Worm (Caenorhabditis elegans): ENCODE measurements around the gene sdz-33.

ce11 chrIII:11923586-11923985 is 16.3 kb downstream of the sdz-33 start, which contains the start of gene nft-1:
- TF ChIP-seq ztf-18 (tag; optimal IDR thresholded peaks at IDR 0.05): no peak
- no peak for TF ChIP-seq nfya-2 (GFP tag; IDR thresholded peaks at IDR 0.05)
- no peak for TF ChIP-seq ama-1 (optimal IDR thresholded peaks at IDR 0.05)
- no peak for TF ChIP-seq ama-1 (GFP tag; optimal IDR thresholded peaks at IDR 0.05)
- TF ChIP-seq efl-1 (GFP tag; optimal IDR thresholded peaks at IDR 0.05): no peak
- no peak for TF ChIP-seq C17E4.6 (GFP tag; IDR thresholded peaks at IDR 0.05)
- no peak for TF ChIP-seq lin-35 (GFP tag; optimal IDR thresholded peaks at IDR 0.05)
- no peak for TF ChIP-seq ets-4 (GFP tag; optimal IDR thresholded peaks at IDR 0.05)
- TF ChIP-seq pha-4 (tag; optimal IDR thresholded peaks at IDR 0.05): no peak
- no peak for TF ChIP-seq dpl-1 (GFP tag; optimal IDR thresholded peaks at IDR 0.05)
- TF ChIP-seq ceh-27 (GFP tag; optimal IDR thresholded peaks at IDR 0.05): no peak
- TF ChIP-seq nfya-1 (tag; optimal IDR thresholded peaks at IDR 0.05; ENCODE audit: borderline replicate concordance, insufficient read depth): no peak

Data from whole organism, young adult.